Worm (Caenorhabditis elegans): ENCODE results near the gene str-8.
A peak's percentile ranks its signal among the peaks of the same experiment; 100 is the strongest.

str-8 gene

DNA sequence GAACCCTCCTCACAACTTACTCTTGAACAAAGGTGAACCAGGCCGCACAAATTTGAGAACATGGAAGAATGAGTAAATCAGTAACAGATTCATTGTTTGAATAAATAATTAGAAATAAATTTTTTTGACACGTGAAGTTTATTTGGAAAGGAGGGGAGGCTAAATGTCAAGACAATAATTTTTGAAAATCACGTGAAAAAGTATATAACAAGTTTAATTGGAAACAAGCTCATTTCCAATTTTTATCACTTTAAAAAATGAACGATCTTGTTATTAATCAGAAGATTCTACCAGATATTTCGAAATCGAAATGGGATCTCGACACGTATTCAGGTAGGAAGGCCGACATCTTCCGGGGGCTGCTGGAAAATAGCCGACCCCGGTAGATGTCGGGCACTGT lies 28.2 kb upstream of the str-8 start, which contains the start of the genes irld-57 and sfxn-1.3:
Gene irld-57 (minus strand): TSS at position 101 of the 400 bp plus-strand sequence.
Gene sfxn-1.3 (plus strand): TSS at position 232 of the 400 bp plus-strand sequence.
- TF ChIP-seq ztf-18 (tag; optimal IDR thresholded peaks at IDR 0.05) (no peak), chd-7 (tag; optimal IDR thresholded peaks at IDR 0.05) (no peak), let-526 (GFP tag; IDR thresholded peaks at IDR 0.05) (no peak), nhr-120 (GFP tag; IDR thresholded peaks at IDR 0.05) (no peak), hmg-20 (GFP tag; IDR thresholded peaks at IDR 0.05) (no peak)

DNA sequence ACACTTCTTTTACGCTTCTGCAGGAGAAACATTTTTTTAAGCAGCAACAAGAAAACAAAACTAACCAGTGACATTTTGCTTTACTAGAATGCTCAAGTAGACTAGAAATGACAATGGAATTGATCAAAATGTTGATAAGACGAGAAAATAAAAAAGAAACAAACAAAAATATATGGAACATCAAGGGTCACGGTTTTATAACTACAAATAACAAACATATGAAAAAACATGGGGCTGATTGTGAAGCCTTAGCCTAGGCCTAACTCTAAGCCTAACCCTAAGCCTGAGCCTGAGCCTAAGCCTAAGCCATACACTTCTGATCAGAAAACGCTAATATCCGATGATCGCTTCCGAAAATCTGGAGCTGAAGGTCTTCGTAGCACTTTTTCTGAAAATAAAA lies 24.4 kb upstream of the str-8 start, which contains the start of gene Y6E2A.10:
Gene Y6E2A.10 (minus strand): TSS at position 101 of the 400 bp plus-strand sequence.
- TF ChIP-seq lsy-27 (tag; optimal IDR thresholded peaks at IDR 0.05; ENCODE audit: borderline replicate concordance, insufficient read depth), result no peak
- TF ChIP-seq ztf-26 (tag; optimal IDR thresholded peaks at IDR 0.05), result no peak
- no peak for TF ChIP-seq fkh-3 (tag; optimal IDR thresholded peaks at IDR 0.05)
- no peak for TF ChIP-seq sdz-38 (tag; optimal IDR thresholded peaks at IDR 0.05)

DNA sequence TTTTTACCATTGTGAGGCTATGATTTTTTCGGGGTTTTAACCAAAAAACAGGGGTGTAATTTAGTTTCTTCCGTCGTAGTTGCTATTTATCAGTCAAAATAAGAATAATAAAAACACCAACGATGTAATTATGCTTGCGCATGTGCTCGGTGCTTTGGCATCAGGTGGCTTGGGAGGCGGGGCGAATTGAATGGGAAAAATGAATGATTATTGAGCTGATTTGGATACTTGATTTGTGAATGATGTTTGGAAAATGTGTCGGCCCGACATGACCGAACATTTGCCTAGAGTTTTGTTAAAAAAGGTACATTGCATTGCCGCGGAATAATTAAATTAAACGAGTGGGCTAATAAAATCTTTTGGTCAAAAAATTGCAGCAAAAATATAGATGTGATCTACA lies 22.6 kb upstream of the str-8 start, which contains the start of gene str-38:
Gene str-38 (minus strand): TSS at position 101 of the 400 bp plus-strand sequence.
- no peak for TF ChIP-seq ztf-25 (GFP tag; IDR thresholded peaks at IDR 0.05)
- no peak for TF ChIP-seq repo-1 (tag; optimal IDR thresholded peaks at IDR 0.05)
- no peak for TF ChIP-seq ztf-22 (GFP tag; optimal IDR thresholded peaks at IDR 0.05)
- TF ChIP-seq mxl-1 (tag; optimal IDR thresholded peaks at IDR 0.05), result no peak
- no peak for TF ChIP-seq unc-62 (GFP tag; optimal IDR thresholded peaks at IDR 0.05)
- TF ChIP-seq ztf-3 (GFP tag; optimal IDR thresholded peaks at IDR 0.05), result no peak
- no peak for TF ChIP-seq ets-4 (GFP tag; optimal IDR thresholded peaks at IDR 0.05)
- no peak for TF ChIP-seq ekl-4 (GFP tag; IDR thresholded peaks at IDR 0.05)
- no peak for TF ChIP-seq F55B11.4 (tag; optimal IDR thresholded peaks at IDR 0.05; ENCODE audit: borderline replicate concordance, insufficient read depth)
- no peak for TF ChIP-seq snpc-1.3 (tag; optimal IDR thresholded peaks at IDR 0.05; ENCODE audit: insufficient read depth)
- TF ChIP-seq zfh-2 (GFP tag; conservative IDR thresholded peaks at IDR 0.05), result no peak
- TF ChIP-seq nfya-1 (tag; optimal IDR thresholded peaks at IDR 0.05; ENCODE audit: borderline replicate concordance, insufficient read depth), result no peak
- no peak for TF ChIP-seq madf-6 (GFP tag; IDR thresholded peaks at IDR 0.05)
- TF ChIP-seq ZK185.1 (tag; optimal IDR thresholded peaks at IDR 0.05; ENCODE audit: poor library complexity, severe bottlenecking), result no peak

DNA sequence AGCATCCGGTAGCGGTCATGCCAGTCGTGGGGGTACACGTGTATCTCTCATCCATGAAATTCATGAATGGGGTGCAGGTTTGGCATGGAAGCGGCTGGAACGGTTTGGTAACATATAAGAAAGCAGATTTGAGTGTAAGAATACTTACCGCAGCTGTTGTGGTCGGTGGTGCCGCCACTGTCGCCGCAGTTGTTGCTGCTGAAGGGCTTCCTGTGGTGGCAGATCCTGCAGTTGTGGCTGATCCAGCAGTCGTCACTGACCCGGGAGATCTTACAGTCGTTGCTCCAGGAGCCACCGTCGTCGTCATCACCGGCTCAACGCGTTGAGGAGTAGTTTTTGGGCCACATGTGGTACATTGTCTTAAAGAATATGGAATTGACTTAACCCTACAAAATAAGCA lies 21.8 kb upstream of the str-8 start:
- TF ChIP-seq zfh-2 (GFP tag; conservative IDR thresholded peaks at IDR 0.05) (peak; percentile 79), dpff-1 (tag; optimal IDR thresholded peaks at IDR 0.05) (no peak)

DNA sequence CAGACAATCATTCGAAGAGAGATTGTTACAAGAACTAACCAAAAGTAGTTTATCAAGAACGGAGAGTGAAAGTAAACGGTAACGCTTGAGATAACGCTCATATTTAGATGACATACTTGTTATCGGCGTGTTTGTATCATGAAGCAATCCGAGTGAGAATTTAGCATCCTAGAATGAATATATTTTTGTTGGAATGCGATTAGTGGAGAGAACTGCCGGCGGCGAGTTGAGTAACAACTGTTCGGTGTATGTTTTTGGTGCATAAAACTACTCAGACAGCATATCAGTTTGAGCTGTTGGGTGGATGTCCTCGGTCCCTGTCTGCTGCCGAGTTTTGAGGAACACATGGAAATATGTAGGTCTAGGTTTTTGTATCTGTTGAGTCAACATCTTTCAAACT lies 21.3 kb upstream of the str-8 start, which contains the start of gene T23D5.3:
Gene T23D5.3 (minus strand): TSS at position 101 of the 400 bp plus-strand sequence.
- TF ChIP-seq hrde-1 (tag; optimal IDR thresholded peaks at IDR 0.05; ENCODE audit: borderline replicate concordance) (no peak), hlh-26 (GFP tag; conservative IDR thresholded peaks at IDR 0.05) (no peak), madf-6 (GFP tag; IDR thresholded peaks at IDR 0.05) (no peak), ekl-4 (GFP tag; IDR thresholded peaks at IDR 0.05) (no peak), bed-2 (GFP tag; IDR thresholded peaks at IDR 0.05) (no peak), tbx-9 (tag; optimal IDR thresholded peaks at IDR 0.05; ENCODE audit: borderline replicate concordance) (no peak), Y79H2A.3 (GFP tag; conservative IDR thresholded peaks at IDR 0.05) (no peak), nhr-90 (tag; optimal IDR thresholded peaks at IDR 0.05) (no peak), Y67H2A.10 (GFP tag; conservative IDR thresholded peaks at IDR 0.05) (no peak), snpc-1.1 (tag; optimal IDR thresholded peaks at IDR 0.05; ENCODE audit: insufficient read depth) (no peak), let-607 (tag; optimal IDR thresholded peaks at IDR 0.05) (no peak), dpff-1 (tag; optimal IDR thresholded peaks at IDR 0.05) (no peak), him-1 (tag; optimal IDR thresholded peaks at IDR 0.05) (no peak), hsf-1 (GFP tag; IDR thresholded peaks at IDR 0.05) (no peak), nfya-1 (tag; optimal IDR thresholded peaks at IDR 0.05; ENCODE audit: borderline replicate concordance, insufficient read depth) (no peak), athp-1 (tag; optimal IDR thresholded peaks at IDR 0.05) (no peak), B0336.3 (GFP tag; IDR thresholded peaks at IDR 0.05) (no peak)

Data from whole organism, young adult.